Worm (Caenorhabditis elegans): Measurements from ENCODE around the gene grd-12.

- TF ChIP-seq lin-15B (tag; optimal IDR thresholded peaks at IDR 0.05): no peak
- TF ChIP-seq snpc-4 (tag; optimal IDR thresholded peaks at IDR 0.05): no peak
- TF ChIP-seq ZK546.5 (tag; optimal IDR thresholded peaks at IDR 0.05): no peak
- TF ChIP-seq unc-62 (GFP tag; optimal IDR thresholded peaks at IDR 0.05 in 1 of 2): no peak
- no peak for TF ChIP-seq unc-62 (tag; optimal IDR thresholded peaks at IDR 0.05)
- no peak for TF ChIP-seq ama-1 (optimal IDR thresholded peaks at IDR 0.05)
Observed at ce11 chrV:15016795-15017429, 38.6 kb downstream of the grd-12 start.
